Fruit fly (Drosophila melanogaster) whole organism, embryonic: Measurements from ENCODE around the gene CG17321.

Experiments
- Asciz ChIP-seq: fragments of 200-800 bp; sonication (Bioruptor generic); optimal IDR thresholded peaks from 2 replicates; lab custom pipeline; 2017; ENCODE audit warnings: missing biosample characterization, mild to moderate bottlenecking, missing genetic modification characterization, missing genetic modification reagents
- B-H1 ChIP-seq: fragments of 200-800 bp; sonication (Bioruptor generic); IDR thresholded peaks from 3 replicates; pipeline ENCODE4 v1.3.6; 2022; ENCODE audit warnings: missing biosample characterization, missing genetic modification characterization
- CG10209 ChIP-seq: fragments of 200-800 bp; sonication (Bioruptor generic); optimal IDR thresholded peaks from 3 replicates; lab custom pipeline; 2017; ENCODE audit warnings: missing biosample characterization, mild to moderate bottlenecking, missing genetic modification characterization, missing genetic modification reagents
- CG10431 ChIP-seq: fragments of 200-800 bp; sonication (Bioruptor generic); optimal IDR thresholded peaks from 3 replicates; lab custom pipeline; 2018; ENCODE audit warnings: missing biosample characterization, mild to moderate bottlenecking, missing genetic modification characterization
- CG11398 ChIP-seq: fragments of 200-800 bp; sonication (Bioruptor generic); optimal IDR thresholded peaks from 2 replicates; lab custom pipeline; 2016; ENCODE audit warnings: missing biosample characterization, missing genetic modification characterization
- CG11456 ChIP-seq: fragments of 200-800 bp; sonication (Bioruptor generic); IDR thresholded peaks from 3 replicates; pipeline ENCODE4 v1.3.6; 2022; ENCODE audit warnings: missing biosample characterization, missing genetic modification characterization
- CG11504 ChIP-seq: fragments of 200-800 bp; sonication (Bioruptor generic); optimal IDR thresholded peaks from 3 replicates; lab custom pipeline; 2019; ENCODE audit warnings: missing biosample characterization, mild to moderate bottlenecking, missing genetic modification characterization, moderate library complexity
- CG11695 ChIP-seq: fragments of 200-800 bp; sonication (Bioruptor generic); IDR thresholded peaks from 3 replicates; pipeline ENCODE4 v1.3.6; 2022; ENCODE audit warnings: missing biosample characterization, missing genetic modification characterization
- CG12659 ChIP-seq: fragments of 200-800 bp; sonication (Bioruptor generic); optimal IDR thresholded peaks from 3 replicates; lab custom pipeline; 2017; ENCODE audit warnings: mild to moderate bottlenecking, missing biosample characterization, missing genetic modification reagents, missing genetic modification characterization
- CG13775 ChIP-seq: fragments of 200-800 bp; sonication (Bioruptor generic); optimal IDR thresholded peaks from 3 replicates; lab custom pipeline; 2017; ENCODE audit warnings: missing biosample characterization, mild to moderate bottlenecking, missing genetic modification characterization
- CG14441 ChIP-seq: fragments of 200-800 bp; sonication (Bioruptor generic); IDR thresholded peaks from 2 replicates; pipeline ENCODE4 v1.3.6; 2022; ENCODE audit warnings: missing biosample characterization, missing genetic modification characterization
- CG17568 ChIP-seq: fragments of 200-800 bp; sonication (Bioruptor generic); optimal IDR thresholded peaks from 2 replicates; lab custom pipeline; 2018; ENCODE audit warnings: missing biosample characterization, mild to moderate bottlenecking, missing genetic modification characterization, moderate library complexity
- CG17829 ChIP-seq: fragments of 200-800 bp; optimal IDR thresholded peaks from 2 replicates; lab custom pipeline; 2019; ENCODE audit warnings: missing biosample characterization, mild to moderate bottlenecking, missing genetic modification characterization, moderate library complexity
- CG32772 ChIP-seq: fragments of 200-800 bp; sonication (Bioruptor generic); IDR thresholded peaks from 2 replicates; pipeline ENCODE4 v1.3.6; 2022; ENCODE audit warnings: missing biosample characterization, missing genetic modification characterization
- CG5180 ChIP-seq: fragments of 200-800 bp; sonication (Bioruptor generic); optimal IDR thresholded peaks from 3 replicates; lab custom pipeline; 2017; ENCODE audit warnings: missing biosample characterization, missing genetic modification characterization, mild to moderate bottlenecking, moderate library complexity, missing genetic modification reagents
- CG5245 ChIP-seq: fragments of 200-800 bp; sonication (Bioruptor generic); optimal IDR thresholded peaks from 3 replicates; lab custom pipeline; 2016; ENCODE audit warnings: missing biosample characterization, missing genetic modification characterization
- CG6254 ChIP-seq: fragments of 200-800 bp; sonication (Bioruptor generic); optimal IDR thresholded peaks from 3 replicates; lab custom pipeline; 2017; ENCODE audit warnings: mild to moderate bottlenecking, missing biosample characterization, missing genetic modification reagents, missing genetic modification characterization
- CG9797 ChIP-seq: fragments of 200-800 bp; sonication (Bioruptor generic); optimal IDR thresholded peaks from 3 replicates; lab custom pipeline; 2018; ENCODE audit warnings: missing biosample characterization, mild to moderate bottlenecking, missing genetic modification characterization
- CG9932 ChIP-seq: fragments of 200-800 bp; sonication (Bioruptor generic); IDR thresholded peaks from 2 replicates; pipeline ENCODE4 v1.3.6; 2022; ENCODE audit warnings: missing biosample characterization, missing genetic modification characterization
- Camta ChIP-seq: fragments of 200-800 bp; sonication (Bioruptor generic); optimal IDR thresholded peaks from 2 replicates; lab custom pipeline; 2016; ENCODE audit warnings: missing biosample characterization, missing genetic modification characterization
- CoRest ChIP-seq: fragments of 200-800 bp; sonication (Bioruptor generic); optimal IDR thresholded peaks from 3 replicates; lab custom pipeline; 2018; ENCODE audit warnings: missing biosample characterization, mild to moderate bottlenecking, missing genetic modification characterization, moderate library complexity
- CrebB ChIP-seq: fragments of 200-800 bp; sonication (Bioruptor generic); optimal IDR thresholded peaks from 3 replicates; lab custom pipeline; 2018; ENCODE audit warnings: missing biosample characterization, mild to moderate bottlenecking, missing genetic modification characterization
- HmgD ChIP-seq: fragments of 200-800 bp; sonication (Bioruptor generic); optimal IDR thresholded peaks from 3 replicates; lab custom pipeline; 2016; ENCODE audit warnings: missing biosample characterization, missing genetic modification characterization
- Hr39 ChIP-seq: fragments of >200 bp; optimal IDR thresholded peaks from 2 replicates; lab custom pipeline; 2017
- MBD-R2 ChIP-seq: fragments of 200-800 bp; sonication (Bioruptor generic); IDR thresholded peaks from 2 replicates; pipeline ENCODE4 v1.3.6; 2022; ENCODE audit warnings: missing biosample characterization, missing genetic modification characterization
- Max ChIP-seq: fragments of 200-800 bp; sonication (Bioruptor generic); optimal IDR thresholded peaks from 2 replicates; lab custom pipeline; 2016; ENCODE audit warnings: missing biosample characterization, mild to moderate bottlenecking, missing genetic modification characterization
- NC2α ChIP-seq: fragments of 200-800 bp; sonication (Bioruptor generic); optimal IDR thresholded peaks from 2 replicates; lab custom pipeline; 2016; ENCODE audit warnings: missing biosample characterization, missing genetic modification characterization
- Rfx ChIP-seq: fragments of 200-800 bp; sonication (Bioruptor generic); IDR thresholded peaks from 2 replicates; pipeline ENCODE4 v1.3.6; 2022; ENCODE audit warnings: missing biosample characterization, missing genetic modification characterization
- Tbp ChIP-seq: fragments of >200 bp; optimal IDR thresholded peaks from 2 replicates; lab custom pipeline; 2018; ENCODE audit warnings: missing biosample characterization, missing genetic modification characterization
- Vsx1 ChIP-seq: fragments of 200-800 bp; sonication (Bioruptor generic); optimal IDR thresholded peaks from 2 replicates; lab custom pipeline; 2017; ENCODE audit warnings: missing biosample characterization, mild to moderate bottlenecking, missing genetic modification characterization, missing genetic modification reagents
- Xrp1 ChIP-seq: fragments of 200-800 bp; sonication (Bioruptor generic); IDR thresholded peaks from 2 replicates; pipeline ENCODE4 v1.3.6; 2022; ENCODE audit warnings: missing biosample characterization, missing genetic modification characterization
- ase ChIP-seq: fragments of 200-800 bp; sonication (Bioruptor generic); IDR thresholded peaks from 3 replicates; pipeline ENCODE4 v1.3.6; 2022; ENCODE audit warnings: missing biosample characterization, missing genetic modification characterization
- crol ChIP-seq: fragments of 200-800 bp; sonication (Bioruptor generic); IDR thresholded peaks from 2 replicates; pipeline ENCODE4 v1.3.6; 2022; ENCODE audit warnings: missing biosample characterization, missing genetic modification characterization
- dimm ChIP-seq: fragments of 200-800 bp; sonication (Bioruptor generic); IDR thresholded peaks from 2 replicates; pipeline ENCODE4 v1.3.6; 2022; ENCODE audit warnings: missing biosample characterization, missing genetic modification characterization
- dmrt99B ChIP-seq: fragments of 200-800 bp; sonication (Bioruptor generic); optimal IDR thresholded peaks from 2 replicates; lab custom pipeline; 2018; ENCODE audit warnings: missing biosample characterization, mild to moderate bottlenecking, missing genetic modification characterization, moderate library complexity
- gsb-n ChIP-seq: fragments of 200-800 bp; sonication (Bioruptor generic); optimal IDR thresholded peaks from 3 replicates; lab custom pipeline; 2018; ENCODE audit warnings: missing biosample characterization, mild to moderate bottlenecking, missing genetic modification characterization
- hbn ChIP-seq: fragments of 200-800 bp; sonication (Bioruptor generic); IDR thresholded peaks from 2 replicates; pipeline ENCODE4 v1.3.6; 2022; ENCODE audit warnings: missing biosample characterization, missing genetic modification characterization; ENCODE audit not compliant: partially characterized antibody
- lola ChIP-seq, 3 experiments: fragments of >200 bp in 2 of 3; fragments of 200-800 bp in 1 of 3; sonication (Bioruptor generic) in 1 of 3; optimal IDR thresholded peaks; 2 replicates each; lab custom pipeline; 2017 to 2019; ENCODE audit warnings: missing biosample characterization in 3 of 3, missing genetic modification characterization in 3 of 3, mild to moderate bottlenecking in 1 of 3, moderate library complexity in 1 of 3
- lov ChIP-seq, 2 experiments: fragments of 200-800 bp in 1 of 2; fragments of >200 bp in 1 of 2; sonication (Bioruptor generic) in 1 of 2; IDR thresholded peaks in 1 of 2; optimal IDR thresholded peaks in 1 of 2; 2 replicates in 1 of 2; 3 replicates in 1 of 2; pipeline versions ENCODE4 v1.3.6 to Lab custom; 2017 to 2022; ENCODE audit warnings: missing biosample characterization in 1 of 2, missing genetic modification characterization in 1 of 2
- maf-S ChIP-seq: fragments of 200-800 bp; sonication (Bioruptor generic); optimal IDR thresholded peaks from 2 replicates; lab custom pipeline; 2016; ENCODE audit warnings: missing biosample characterization, missing genetic modification characterization
- pb ChIP-seq: fragments of 200-800 bp; sonication (Bioruptor generic); optimal IDR thresholded peaks from 3 replicates; lab custom pipeline; 2016; ENCODE audit warnings: missing biosample characterization, missing genetic modification characterization
- ranshi ChIP-seq: fragments of 200-800 bp; sonication (Bioruptor generic); IDR thresholded peaks from 2 replicates; pipeline ENCODE4 v1.3.6; 2022; ENCODE audit warnings: missing biosample characterization, missing genetic modification characterization
- rib ChIP-seq: fragments of 200-800 bp; sonication (Bioruptor generic); IDR thresholded peaks from 2 replicates; pipeline ENCODE4 v1.3.6; 2022; ENCODE audit warnings: missing biosample characterization, missing genetic modification characterization
- sim ChIP-seq: fragments of 200-800 bp; sonication (Bioruptor generic); IDR thresholded peaks from 2 replicates; pipeline ENCODE4 v1.3.6; 2022; ENCODE audit warnings: missing biosample characterization, missing genetic modification characterization
- slbo ChIP-seq: fragments of 200-800 bp; sonication (Bioruptor generic); IDR thresholded peaks from 2 replicates; pipeline ENCODE4 v1.3.6; 2022; ENCODE audit warnings: missing biosample characterization, missing genetic modification characterization
- sob ChIP-seq: fragments of 200-800 bp; sonication (Bioruptor generic); IDR thresholded peaks from 2 replicates; pipeline ENCODE4 v1.3.6; 2022; ENCODE audit warnings: missing biosample characterization, missing genetic modification characterization
- tio ChIP-seq: fragments of 200-800 bp; sonication (Bioruptor generic); optimal IDR thresholded peaks from 2 replicates; lab custom pipeline; 2017; ENCODE audit warnings: missing biosample characterization, missing genetic modification characterization, inconsistent platforms
- unpg ChIP-seq: fragments of 200-800 bp; sonication (Bioruptor generic); optimal IDR thresholded peaks from 3 replicates; lab custom pipeline; 2018; ENCODE audit warnings: missing biosample characterization, mild to moderate bottlenecking, missing genetic modification characterization, moderate library complexity

CG17321 gene

DNA sequence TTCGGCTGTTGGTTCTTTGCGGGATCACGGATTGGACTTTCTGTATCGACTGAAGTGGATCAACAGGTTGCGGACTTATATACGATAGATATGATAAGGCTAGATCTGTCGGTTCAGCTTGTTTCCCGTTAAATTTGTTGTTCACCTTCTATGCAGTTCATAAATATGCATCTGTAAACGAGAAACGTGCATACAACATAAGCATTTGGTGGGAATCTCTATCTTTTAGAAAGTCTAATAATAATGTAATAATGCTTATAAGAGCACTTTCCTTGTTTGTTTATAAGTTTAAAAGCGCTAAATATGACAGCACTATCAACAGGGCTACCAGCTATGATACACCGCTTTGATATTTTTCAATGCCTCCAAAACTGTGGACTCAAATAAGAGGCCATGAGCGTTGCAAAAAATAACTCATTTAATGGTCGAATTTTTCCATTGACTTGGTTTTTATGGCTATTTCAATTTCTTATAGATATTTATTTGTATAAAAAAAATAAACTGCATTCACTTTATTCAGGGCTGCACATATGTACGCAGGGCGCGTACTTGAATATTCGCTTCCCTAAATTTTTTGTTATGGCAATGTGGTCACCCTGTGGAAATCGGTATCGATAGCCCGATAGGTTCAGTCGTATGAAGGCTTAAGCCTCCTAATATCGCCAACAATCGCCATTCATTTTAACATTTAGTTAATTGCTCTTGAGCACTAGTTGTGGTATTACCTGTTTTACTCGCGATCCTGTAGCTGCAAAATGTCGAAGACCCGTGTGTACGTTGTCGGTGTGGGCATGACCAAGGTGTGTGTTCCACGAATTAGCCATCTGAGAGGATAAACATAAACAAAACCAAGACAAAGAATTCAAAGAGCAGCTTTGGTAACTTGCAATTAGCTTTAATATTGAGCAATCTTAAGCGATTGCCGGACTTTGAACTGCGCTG, 14.1 kb upstream of the CG17321 start, which contains the start of the genes CG17597 and ScpX (continued):
- TF ChIP-seq CG9797 (GFP tag; lab: Kevin White, UChicago) (peak; percentile 34), sob (GFP tag; lab: Robert Waterston, UW) (0 out of 2 replicates have a peak, but pooled peaks have one; percentile 45), ranshi (peak; percentile 28; the same call in 1 of the 2 replicates), pb (GFP tag; lab: Kevin White, UChicago) (no peak), CG5245 (GFP tag; lab: Kevin White, UChicago) (peak; percentile 22), CG10431 (GFP tag; lab: Kevin White, UChicago) (no peak), CG10209 (GFP tag; lab: Kevin White, UChicago) (peak; percentile 22), MBD-R2 (GFP tag; lab: Robert Waterston, UW) (peak; percentile 61), CG11398 (GFP tag; lab: Kevin White, UChicago) (no peak), CG17568 (GFP tag; lab: Kevin White, UChicago) (peak; percentile 20), Max (peak; percentile 68), CG13775 (GFP tag; lab: Kevin White, UChicago) (peak; percentile 74), slbo (GFP tag; lab: Robert Waterston, UW) (peak; percentile 67), NC2α (GFP tag; lab: Kevin White, UChicago) (peak; percentile 56), CG11456 (0 out of 3 replicates have a peak, but pooled peaks have one; percentile 59), hbn (peak; percentile 76), CG12659 (GFP tag; lab: Kevin White, UChicago) (peak; percentile 81), Asciz (peak; percentile 47), crol (GFP tag; lab: Robert Waterston, UW) (no peak), CG32772 (GFP tag; lab: Robert Waterston, UW) (peak; percentile 39; the same call in 1 of the 2 replicates), dimm (GFP tag; lab: Robert Waterston, UW) (no peak), Hr39 (no peak), ase (GFP tag; lab: Robert Waterston, UW) (0 out of 3 replicates have a peak, but pooled peaks have one; percentile 43), CG6254 (peak; percentile 100), Xrp1 (peak; percentile 51), unpg (GFP tag; lab: Kevin White, UChicago) (peak; percentile 68), maf-S (GFP tag; lab: Kevin White, UChicago) (peak; percentile 60), Rfx (peak; percentile 57), HmgD (GFP tag; lab: Kevin White, UChicago) (peak; percentile 21), lov (optimal IDR thresholded peaks at IDR 0.05; lab: Kevin White, UChicago) (no peak), lov (GFP tag; IDR thresholded peaks at IDR 0.05; lab: Robert Waterston, UW) (no peak), CG5180 (peak; percentile 34), CG17829 (tag; lab: Kevin White, UChicago) (peak; percentile 67), CG14441 (GFP tag; lab: Robert Waterston, UW) (peak; percentile 52; the same call in 1 of the 2 replicates), tio (no peak), dmrt99B (tag; lab: Kevin White, UChicago) (peak; percentile 50), lola (GFP tag; optimal IDR thresholded peaks at IDR 0.05; lab: Kevin White, UChicago) (peak in 1 of 3 experiments; percentile 71), sim (GFP tag; lab: Robert Waterston, UW) (no peak), Camta (GFP tag; lab: Kevin White, UChicago) (peak; percentile 57), CoRest (peak; percentile 77), CG11695 (GFP tag; lab: Robert Waterston, UW) (0 out of 3 replicates have a peak, but pooled peaks have one; percentile 20), CG9932 (GFP tag; lab: Robert Waterston, UW) (peak; percentile 61), gsb-n (tag; lab: Kevin White, UChicago) (peak; percentile 24), rib (no peak), CG11504 (peak; percentile 75), CrebB (peak; percentile 16), Vsx1 (peak; percentile 5), Tbp (GFP tag; lab: Kevin White, UChicago) (peak; percentile 56), B-H1 (GFP tag; lab: Robert Waterston, UW) (no peak; the same call in 2 of the 3 replicates)
